Worm (Caenorhabditis elegans): ENCODE results near the gene Y6G8.6.
"Not testable (repeated sequence)": the region's sequence is repeated elsewhere in the genome, so short reads cannot be mapped to it uniquely, and the experiment has no call there.

The Y6G8.6 gene

ce11 chrV:17595691-17596090 is 21.0 kb downstream of the Y6G8.6 start:
- no peak for TF ChIP-seq ref-1 (GFP tag; conservative IDR thresholded peaks at IDR 0.05)
- TF ChIP-seq tab-1 (GFP tag; IDR thresholded peaks at IDR 0.05), result no peak

ce11 chrV:17584352-17584843 is 32.3 kb downstream of the Y6G8.6 start, which contains the start of gene fbxa-133:
fbxa-133 (plus strand) TSS chrV:17584793.
- not testable (repeated sequence) for TF ChIP-seq ref-1 (GFP tag; conservative IDR thresholded peaks at IDR 0.05); T22C8.4 (GFP tag; IDR thresholded peaks at IDR 0.05); med-1 (GFP tag; optimal IDR thresholded peaks at IDR 0.05; ENCODE audit: insufficient read depth)

- no peak for TF ChIP-seq tab-1 (GFP tag; IDR thresholded peaks at IDR 0.05)
- TF ChIP-seq T22C8.4 (GFP tag; IDR thresholded peaks at IDR 0.05), result no peak
- TF ChIP-seq cog-1 (tag; optimal IDR thresholded peaks at IDR 0.05), result no peak
- no peak for TF ChIP-seq ztf-29 (GFP tag; IDR thresholded peaks at IDR 0.05)
- TF ChIP-seq flt-1 (GFP tag; IDR thresholded peaks at IDR 0.05), result no peak
- TF ChIP-seq klf-2 (GFP tag; conservative IDR thresholded peaks at IDR 0.05), result no peak
- TF ChIP-seq ztf-23 (GFP tag; IDR thresholded peaks at IDR 0.05), result no peak
- TF ChIP-seq ref-1 (GFP tag; conservative IDR thresholded peaks at IDR 0.05), result no peak
- TF ChIP-seq med-1 (GFP tag; optimal IDR thresholded peaks at IDR 0.05; ENCODE audit: insufficient read depth), result no peak
Measured at ce11 chrV:17580017-17580416, 36.7 kb downstream of the Y6G8.6 start.

ce11 chrV:17566850-17567249 is 49.9 kb downstream of the Y6G8.6 start, which contains the start of gene C38D9.2:
C38D9.2 (plus strand) TSS chrV:17567150.
- no peak for TF ChIP-seq med-1 (GFP tag; optimal IDR thresholded peaks at IDR 0.05; ENCODE audit: insufficient read depth)
- no peak for TF ChIP-seq ztf-23 (GFP tag; IDR thresholded peaks at IDR 0.05)
- no peak for TF ChIP-seq ref-1 (GFP tag; conservative IDR thresholded peaks at IDR 0.05)
- no peak for TF ChIP-seq flt-1 (GFP tag; IDR thresholded peaks at IDR 0.05)
- TF ChIP-seq klf-2 (GFP tag; conservative IDR thresholded peaks at IDR 0.05), result no peak
- no peak for TF ChIP-seq T22C8.4 (GFP tag; IDR thresholded peaks at IDR 0.05)
- no peak for TF ChIP-seq tab-1 (GFP tag; IDR thresholded peaks at IDR 0.05)
- no peak for TF ChIP-seq cog-1 (tag; optimal IDR thresholded peaks at IDR 0.05)
- no peak for TF ChIP-seq ztf-29 (GFP tag; IDR thresholded peaks at IDR 0.05)
